Fruit fly (Drosophila melanogaster) whole organism, embryonic: Measurements from ENCODE around the gene CG4020.

Experiments
- Atf3 ChIP-seq: fragments of 200-800 bp; sonication (Bioruptor generic); optimal IDR thresholded peaks from 3 replicates; lab custom pipeline; 2016; ENCODE audit warnings: missing biosample characterization, missing genetic modification characterization
- Atf6 ChIP-seq: fragments of 200-800 bp; sonication (Bioruptor generic); IDR thresholded peaks from 2 replicates; pipeline ENCODE4 v1.3.6; 2022; ENCODE audit warnings: missing biosample characterization, missing genetic modification characterization
- B-H2 ChIP-seq: fragments of 200-800 bp; sonication (Bioruptor generic); optimal IDR thresholded peaks from 2 replicates; lab custom pipeline; 2018; ENCODE audit warnings: missing biosample characterization, mild to moderate bottlenecking, missing genetic modification characterization
- BtbVII ChIP-seq: fragments of 200-800 bp; sonication (Bioruptor generic); optimal IDR thresholded peaks from 3 replicates; lab custom pipeline; 2017; ENCODE audit warnings: missing biosample characterization, mild to moderate bottlenecking, missing genetic modification characterization
- CG13894 ChIP-seq: fragments of 200-800 bp; sonication (Bioruptor generic); optimal IDR thresholded peaks from 3 replicates; lab custom pipeline; 2018; ENCODE audit warnings: missing biosample characterization, mild to moderate bottlenecking, missing genetic modification characterization, moderate library complexity
- CG14441 ChIP-seq: fragments of 200-800 bp; sonication (Bioruptor generic); IDR thresholded peaks from 2 replicates; pipeline ENCODE4 v1.3.6; 2022; ENCODE audit warnings: missing biosample characterization, missing genetic modification characterization
- CG15514 ChIP-seq: fragments of 200-800 bp; sonication (Bioruptor generic); optimal IDR thresholded peaks from 3 replicates; lab custom pipeline; 2017; ENCODE audit warnings: missing biosample characterization, missing genetic modification characterization, mild to moderate bottlenecking, moderate library complexity, missing genetic modification reagents
- CG15601 ChIP-seq: fragments of 200-800 bp; sonication (Bioruptor generic); optimal IDR thresholded peaks from 3 replicates; lab custom pipeline; 2019; ENCODE audit warnings: missing biosample characterization, mild to moderate bottlenecking, missing genetic modification characterization, moderate library complexity
- CG16815 ChIP-seq: fragments of 200-800 bp; sonication (Bioruptor generic); optimal IDR thresholded peaks from 3 replicates; lab custom pipeline; 2017; ENCODE audit warnings: missing biosample characterization, mild to moderate bottlenecking, missing genetic modification characterization
- CG18619 ChIP-seq: fragments of 200-800 bp; sonication (Bioruptor generic); optimal IDR thresholded peaks from 3 replicates; lab custom pipeline; 2017; ENCODE audit warnings: missing biosample characterization, mild to moderate bottlenecking, missing genetic modification characterization
- CG2120 ChIP-seq: fragments of 200-800 bp; sonication (Bioruptor generic); optimal IDR thresholded peaks from 3 replicates; lab custom pipeline; 2016; ENCODE audit warnings: missing biosample characterization, missing genetic modification characterization
- CG2889 ChIP-seq: fragments of 200-800 bp; sonication (Bioruptor generic); IDR thresholded peaks from 3 replicates; pipeline ENCODE4 v1.3.6; 2022; ENCODE audit warnings: missing biosample characterization, missing genetic modification characterization
- CG30403 ChIP-seq: fragments of 200-800 bp; sonication (Bioruptor generic); optimal IDR thresholded peaks from 3 replicates; lab custom pipeline; 2016; ENCODE audit warnings: missing biosample characterization, missing genetic modification characterization
- CG33213 ChIP-seq: fragments of 200-800 bp; sonication (Bioruptor generic); optimal IDR thresholded peaks from 3 replicates; lab custom pipeline; 2016; ENCODE audit warnings: missing biosample characterization, missing genetic modification characterization
- CG3838 ChIP-seq: fragments of 200-800 bp; sonication (Bioruptor generic); optimal IDR thresholded peaks from 3 replicates; lab custom pipeline; 2016; ENCODE audit warnings: missing biosample characterization, missing genetic modification characterization
- CG43689 ChIP-seq: fragments of 200-800 bp; sonication (Bioruptor generic); IDR thresholded peaks from 2 replicates; pipeline ENCODE4 v1.3.6; 2022; ENCODE audit warnings: missing biosample characterization, missing genetic modification characterization
- CG4707 ChIP-seq: fragments of 200-800 bp; sonication (Bioruptor generic); optimal IDR thresholded peaks from 2 replicates; lab custom pipeline; 2018; ENCODE audit warnings: missing biosample characterization, mild to moderate bottlenecking, missing genetic modification characterization, moderate library complexity
- CG5180 ChIP-seq: fragments of 200-800 bp; sonication (Bioruptor generic); optimal IDR thresholded peaks from 3 replicates; lab custom pipeline; 2017; ENCODE audit warnings: missing biosample characterization, missing genetic modification characterization, mild to moderate bottlenecking, moderate library complexity, missing genetic modification reagents
- CG6272 ChIP-seq: fragments of 200-800 bp; sonication (Bioruptor generic); IDR thresholded peaks from 2 replicates; pipeline ENCODE4 v1.3.6; 2022; ENCODE audit warnings: missing biosample characterization, missing genetic modification characterization
- CG6765 ChIP-seq: fragments of 200-800 bp; sonication (Bioruptor generic); optimal IDR thresholded peaks from 3 replicates; lab custom pipeline; 2017; ENCODE audit warnings: missing biosample characterization, mild to moderate bottlenecking, missing genetic modification characterization
- CG7556 ChIP-seq: fragments of 200-800 bp; sonication (Bioruptor generic); optimal IDR thresholded peaks from 2 replicates; lab custom pipeline; 2017; ENCODE audit warnings: missing biosample characterization, mild to moderate bottlenecking, missing genetic modification characterization
- CG8290 ChIP-seq, 3 experiments: fragments of 200-800 bp; sonication (Bioruptor generic); optimal IDR thresholded peaks; 2 replicates each; lab custom pipeline; 2016 to 2019; ENCODE audit warnings: missing biosample characterization in 3 of 3, missing genetic modification characterization in 3 of 3, mild to moderate bottlenecking in 2 of 3, moderate library complexity in 1 of 3
- Dp ChIP-seq: fragments of 200-800 bp; sonication (Bioruptor generic); optimal IDR thresholded peaks from 2 replicates; lab custom pipeline; 2018; ENCODE audit warnings: missing biosample characterization, mild to moderate bottlenecking, missing genetic modification characterization, moderate library complexity
- Eip74EF ChIP-seq, 2 experiments: fragments of 200-800 bp in 1 of 2; fragments of >200 bp in 1 of 2; sonication (Bioruptor generic) in 1 of 2; optimal IDR thresholded peaks; 2 replicates each; lab custom pipeline; 2017 to 2019; ENCODE audit warnings: missing biosample characterization in 2 of 2, missing genetic modification characterization in 2 of 2, mild to moderate bottlenecking in 1 of 2, moderate library complexity in 1 of 2
- Ets65A ChIP-seq: fragments of 200-800 bp; sonication (Bioruptor generic); peaks from one replicate; lab custom pipeline; 2016; ENCODE audit warnings: missing biosample characterization, missing genetic modification characterization
- Hey ChIP-seq: fragments of 200-800 bp; sonication (Bioruptor generic); optimal IDR thresholded peaks from 3 replicates; lab custom pipeline; 2018; ENCODE audit warnings: missing biosample characterization, mild to moderate bottlenecking, missing genetic modification characterization
- Oli ChIP-seq: fragments of 200-800 bp; sonication (Bioruptor generic); optimal IDR thresholded peaks from 2 replicates; lab custom pipeline; 2018; ENCODE audit warnings: missing biosample characterization, mild to moderate bottlenecking, missing genetic modification characterization, moderate library complexity
- Optix ChIP-seq: fragments of 200-800 bp; sonication (Bioruptor generic); IDR thresholded peaks from 3 replicates; pipeline ENCODE4 v1.3.6; 2022; ENCODE audit warnings: missing biosample characterization, missing genetic modification characterization
- Ravus ChIP-seq: fragments of 200-800 bp; sonication (Bioruptor generic); IDR thresholded peaks from 2 replicates; pipeline ENCODE4 v1.3.6; 2022; ENCODE audit warnings: missing biosample characterization, missing genetic modification characterization
- Spps ChIP-seq: fragments of 200-800 bp; sonication (Bioruptor generic); optimal IDR thresholded peaks from 2 replicates; lab custom pipeline; 2018; ENCODE audit warnings: missing biosample characterization, mild to moderate bottlenecking, missing genetic modification characterization
- Taf1 ChIP-seq: fragments of 200-800 bp; sonication (Bioruptor generic); IDR thresholded peaks from 2 replicates; pipeline ENCODE4 v1.3.6; 2022; ENCODE audit warnings: missing biosample characterization, missing genetic modification characterization
- cato ChIP-seq: fragments of 200-800 bp; sonication (Bioruptor generic); optimal IDR thresholded peaks from 2 replicates; lab custom pipeline; 2016; ENCODE audit warnings: missing biosample characterization, missing genetic modification characterization, borderline replicate concordance
- caup ChIP-seq: fragments of 200-800 bp; sonication (Bioruptor generic); optimal IDR thresholded peaks from 3 replicates; lab custom pipeline; 2017; ENCODE audit warnings: missing biosample characterization, mild to moderate bottlenecking, missing genetic modification characterization, moderate library complexity; ENCODE audit not compliant: severe bottlenecking
- chn ChIP-seq: fragments of 200-800 bp; sonication (Bioruptor generic); optimal IDR thresholded peaks from 2 replicates; lab custom pipeline; 2016; ENCODE audit warnings: missing biosample characterization, missing genetic modification characterization
- fd64A ChIP-seq: fragments of 200-800 bp; sonication (Bioruptor generic); optimal IDR thresholded peaks from 3 replicates; lab custom pipeline; 2018; ENCODE audit warnings: missing biosample characterization, mild to moderate bottlenecking, missing genetic modification characterization
- hb ChIP-seq: fragments of 200-800 bp; sonication (Bioruptor generic); IDR thresholded peaks from 3 replicates; pipeline ENCODE4 v1.3.6; 2022; ENCODE audit warnings: missing biosample characterization, missing genetic modification characterization; ENCODE audit not compliant: partially characterized antibody
- jing ChIP-seq: fragments of 200-800 bp; sonication (Bioruptor generic); optimal IDR thresholded peaks from 2 replicates; lab custom pipeline; 2018; ENCODE audit warnings: missing biosample characterization, mild to moderate bottlenecking, missing genetic modification characterization
- lab ChIP-seq: fragments of 200-800 bp; sonication (Bioruptor generic); optimal IDR thresholded peaks from 3 replicates; lab custom pipeline; 2017; ENCODE audit warnings: missing biosample characterization, missing genetic modification characterization, mild to moderate bottlenecking, moderate library complexity, missing genetic modification reagents
- lbe ChIP-seq: fragments of 200-800 bp; sonication (Bioruptor generic); optimal IDR thresholded peaks from 2 replicates; lab custom pipeline; 2016; ENCODE audit warnings: missing biosample characterization, mild to moderate bottlenecking, missing genetic modification characterization
- lov ChIP-seq, 2 experiments: fragments of 200-800 bp in 1 of 2; fragments of >200 bp in 1 of 2; sonication (Bioruptor generic) in 1 of 2; IDR thresholded peaks in 1 of 2; optimal IDR thresholded peaks in 1 of 2; 2 replicates in 1 of 2; 3 replicates in 1 of 2; pipeline versions ENCODE4 v1.3.6 to Lab custom; 2017 to 2022; ENCODE audit warnings: missing biosample characterization in 1 of 2, missing genetic modification characterization in 1 of 2
- odd ChIP-seq: fragments of 200-800 bp; sonication (Bioruptor generic); optimal IDR thresholded peaks from 2 replicates; lab custom pipeline; 2017; ENCODE audit warnings: missing biosample characterization, mild to moderate bottlenecking, missing genetic modification characterization
- phol ChIP-seq: fragments of 200-800 bp; sonication (Bioruptor generic); optimal IDR thresholded peaks from 3 replicates; lab custom pipeline; 2018; ENCODE audit warnings: missing biosample characterization, mild to moderate bottlenecking, missing genetic modification characterization, moderate library complexity
- pnt ChIP-seq: fragments of 200-800 bp; sonication (Bioruptor generic); optimal IDR thresholded peaks from 3 replicates; lab custom pipeline; 2016; ENCODE audit warnings: missing biosample characterization, missing genetic modification characterization
- sima ChIP-seq: fragments of 200-800 bp; sonication (Bioruptor generic); optimal IDR thresholded peaks from 2 replicates; lab custom pipeline; 2016; ENCODE audit warnings: missing biosample characterization, missing genetic modification characterization
- sqz ChIP-seq: fragments of 200-800 bp; sonication (Bioruptor generic); optimal IDR thresholded peaks from 3 replicates; lab custom pipeline; 2018; ENCODE audit warnings: missing biosample characterization, mild to moderate bottlenecking, missing genetic modification characterization
- ssp ChIP-seq: fragments of 200-800 bp; sonication (Bioruptor generic); IDR thresholded peaks from 2 replicates; pipeline ENCODE4 v1.3.6; 2022; ENCODE audit warnings: missing biosample characterization, missing genetic modification characterization
- stc ChIP-seq: fragments of 200-800 bp; sonication (Bioruptor generic); IDR thresholded peaks from 2 replicates; pipeline ENCODE4 v1.3.6; 2022; ENCODE audit warnings: missing biosample characterization, missing genetic modification characterization
- tup ChIP-seq: fragments of 200-800 bp; sonication (Bioruptor generic); optimal IDR thresholded peaks from 2 replicates; lab custom pipeline; 2016; ENCODE audit warnings: missing biosample characterization, mild to moderate bottlenecking, missing genetic modification characterization, moderate library complexity
- zf30C ChIP-seq: fragments of 200-800 bp; sonication (Bioruptor generic); optimal IDR thresholded peaks from 3 replicates; lab custom pipeline; 2018; ENCODE audit warnings: missing biosample characterization, mild to moderate bottlenecking, missing genetic modification characterization

Gene CG4020

dm6 chrX:5901628-5902213, 3.8 kb upstream of the CG4020 start (continued):
- no peak for TF ChIP-seq lov (optimal IDR thresholded peaks at IDR 0.05; lab: Kevin White, UChicago)
- no peak for TF ChIP-seq lov (GFP tag; IDR thresholded peaks at IDR 0.05; lab: Robert Waterston, UW)
- TF ChIP-seq caup (GFP tag; lab: Kevin White, UChicago), result peak; percentile 23
- TF ChIP-seq Taf1 (GFP tag; lab: Robert Waterston, UW), result no peak
- peak; percentile 62 for TF ChIP-seq phol (tag; lab: Kevin White, UChicago)
- TF ChIP-seq CG6765 (GFP tag; lab: Kevin White, UChicago), result peak; percentile 24
- TF ChIP-seq jing (GFP tag; lab: Kevin White, UChicago), result no peak
- no peak for TF ChIP-seq stc
- TF ChIP-seq CG4707 (GFP tag; lab: Kevin White, UChicago), result no peak
- TF ChIP-seq CG14441 (GFP tag; lab: Robert Waterston, UW), result no peak
- peak; percentile 34 for TF ChIP-seq B-H2 (GFP tag; lab: Kevin White, UChicago)
- no peak for TF ChIP-seq CG43689 (GFP tag; lab: Robert Waterston, UW)
- TF ChIP-seq sima (GFP tag; lab: Kevin White, UChicago), result no peak
- peak; percentile 52; the same call in 1 of the 2 replicates for TF ChIP-seq Atf6 (GFP tag; lab: Robert Waterston, UW)
- TF ChIP-seq fd64A (GFP tag; lab: Kevin White, UChicago), result no peak
- TF ChIP-seq Eip74EF (GFP tag; optimal IDR thresholded peaks at IDR 0.05; lab: Kevin White, UChicago), result peak in 1 of 2 experiments; percentile 15
- no peak for TF ChIP-seq CG8290 (GFP tag; optimal IDR thresholded peaks at IDR 0.05; lab: Kevin White, UChicago)
- TF ChIP-seq CG8290 (tag; optimal IDR thresholded peaks at IDR 0.05; lab: Kevin White, UChicago), result peak in 1 of 2 experiments; percentile 37
- no peak for TF ChIP-seq CG33213 (GFP tag; lab: Kevin White, UChicago)
- TF ChIP-seq CG6272, result 0 out of 2 replicates have a peak, but pooled peaks have one; percentile 15
- no peak for TF ChIP-seq hb (GFP tag; lab: Robert Waterston, UW)
- no peak for TF ChIP-seq cato
- TF ChIP-seq zf30C (GFP tag; lab: Kevin White, UChicago), result peak; percentile 44
- no peak for TF ChIP-seq Atf3
- TF ChIP-seq CG7556 (GFP tag; lab: Kevin White, UChicago), result no peak
- TF ChIP-seq CG3838 (GFP tag; lab: Kevin White, UChicago), result no peak
- TF ChIP-seq chn (GFP tag; lab: Kevin White, UChicago), result peak; percentile 34
- no peak for TF ChIP-seq pnt
- TF ChIP-seq Spps (tag; lab: Kevin White, UChicago), result no peak
- TF ChIP-seq Oli, result no peak
- TF ChIP-seq CG15514 (GFP tag; lab: Kevin White, UChicago), result peak; percentile 39
- TF ChIP-seq odd (GFP tag; lab: Kevin White, UChicago), result no peak
- no peak for TF ChIP-seq Optix (GFP tag; lab: Robert Waterston, UW)
- TF ChIP-seq lab (GFP tag; lab: Kevin White, UChicago), result peak; percentile 72
- TF ChIP-seq Dp (GFP tag; lab: Kevin White, UChicago), result no peak
- peak; percentile 12 for TF ChIP-seq CG2120 (GFP tag; lab: Kevin White, UChicago)
- peak; percentile 99 for TF ChIP-seq CG15601 (tag; lab: Kevin White, UChicago)
- no peak for TF ChIP-seq ssp
- TF ChIP-seq Hey (tag; lab: Kevin White, UChicago), result no peak
- TF ChIP-seq lbe (GFP tag; lab: Kevin White, UChicago), result peak; percentile 41
- TF ChIP-seq CG16815, result no peak
- peak; percentile 43 for TF ChIP-seq CG13894
- no peak for TF ChIP-seq Ets65A (GFP tag; lab: Kevin White, UChicago)
- no peak for TF ChIP-seq CG5180 (GFP tag; lab: Kevin White, UChicago)
- no peak for TF ChIP-seq CG2889 (GFP tag; lab: Robert Waterston, UW)
- TF ChIP-seq CG30403 (GFP tag; lab: Kevin White, UChicago), result no peak
- TF ChIP-seq CG18619 (GFP tag; lab: Kevin White, UChicago), result no peak
- no peak for TF ChIP-seq Ravus (GFP tag; lab: Robert Waterston, UW)
- peak; percentile 28 for TF ChIP-seq sqz (GFP tag; lab: Kevin White, UChicago)
- no peak for TF ChIP-seq tup
- TF ChIP-seq BtbVII (GFP tag; lab: Kevin White, UChicago), result no peak
